Fruit fly (Drosophila melanogaster): Measurements from ENCODE around the gene CG42714.

The CG42714 gene

DNA sequence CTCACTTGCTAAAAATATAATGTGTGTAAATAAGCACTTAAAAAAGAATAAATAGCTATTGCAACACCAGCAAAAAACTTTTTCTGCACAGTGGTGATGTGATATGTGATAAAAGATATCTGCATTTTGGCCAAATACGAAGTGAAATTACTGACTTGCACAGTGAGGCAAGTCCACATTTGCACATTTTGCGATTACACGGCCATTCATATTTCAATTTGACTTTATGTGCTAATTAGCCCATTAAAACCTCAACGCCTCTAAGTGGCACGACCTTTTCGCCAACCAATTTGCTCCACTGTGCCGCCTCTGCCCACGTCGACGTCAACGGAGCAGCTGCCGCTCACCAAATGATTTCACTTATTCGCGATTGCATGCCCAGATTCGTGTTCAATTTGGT, 13.7 kb downstream of the CG42714 start, which contains the start of gene CG33946 (continued):
- TF ChIP-seq ase (GFP tag; IDR thresholded peaks at IDR 0.05) (no peak), CG7271 (tag; optimal IDR thresholded peaks at IDR 0.05) (no peak), CG9215 (GFP tag; IDR thresholded peaks at IDR 0.05) (peak; percentile 34; the same call in 1 of the 2 replicates), kay (GFP tag; optimal IDR thresholded peaks at IDR 0.05) (no peak), HLHmδ (GFP tag; optimal IDR thresholded peaks at IDR 0.05) (no peak), ftz-f1 (GFP tag; optimal IDR thresholded peaks at IDR 0.05) (no peak), Ssrp (tag; optimal IDR thresholded peaks at IDR 0.05) (no peak), pzg (GFP tag; optimal IDR thresholded peaks at IDR 0.05) (no peak), ssp (GFP tag; IDR thresholded peaks at IDR 0.05) (no peak), Lhr (GFP tag; optimal IDR thresholded peaks at IDR 0.05) (no peak), Dek (tag; optimal IDR thresholded peaks at IDR 0.05) (no peak), Mes4 (GFP tag; optimal IDR thresholded peaks at IDR 0.05) (no peak), CG12391 (tag; optimal IDR thresholded peaks at IDR 0.05) (no peak), CG18262 (tag; optimal IDR thresholded peaks at IDR 0.05) (peak; percentile 10), CG2889 (GFP tag; IDR thresholded peaks at IDR 0.05) (no peak), Awh (GFP tag; IDR thresholded peaks at IDR 0.05) (0 out of 2 replicates have a peak, but pooled peaks have one; percentile 8), CG10979 (tag; optimal IDR thresholded peaks at IDR 0.05) (peak; percentile 20), unc-4 (GFP tag; IDR thresholded peaks at IDR 0.05; ENCODE audit: partially characterized antibody) (no peak), CG1529 (GFP tag; optimal IDR thresholded peaks at IDR 0.05) (no peak), Bteb2 (GFP tag; optimal IDR thresholded peaks at IDR 0.05) (no peak), CG2120 (GFP tag; optimal IDR thresholded peaks at IDR 0.05) (no peak), ATbp (GFP tag; optimal IDR thresholded peaks at IDR 0.05) (no peak), B-H1 (GFP tag; IDR thresholded peaks at IDR 0.05) (no peak), h (optimal IDR thresholded peaks at IDR 0.05) (no peak), sqz (GFP tag; optimal IDR thresholded peaks at IDR 0.05) (no peak), p53 (GFP tag; optimal IDR thresholded peaks at IDR 0.05) (no peak), CG8359 (GFP tag; optimal IDR thresholded peaks at IDR 0.05; ENCODE audit: borderline replicate concordance) (no peak), lbe (GFP tag; optimal IDR thresholded peaks at IDR 0.05) (no peak), stwl (tag; optimal IDR thresholded peaks at IDR 0.05) (no peak), CG18619 (GFP tag; optimal IDR thresholded peaks at IDR 0.05) (no peak), fd102C (GFP tag; optimal IDR thresholded peaks at IDR 0.05) (no peak), bsh (GFP tag; optimal IDR thresholded peaks at IDR 0.05) (peak in 1 of 2 experiments; percentile 47), CG12769 (tag; optimal IDR thresholded peaks at IDR 0.05) (no peak), slbo (GFP tag; IDR thresholded peaks at IDR 0.05) (peak; percentile 51), CG34422 (GFP tag; IDR thresholded peaks at IDR 0.05) (peak; percentile 35; the same call in 1 of the 3 replicates), CG15601 (tag; optimal IDR thresholded peaks at IDR 0.05) (no peak), CG6272 (GFP tag; IDR thresholded peaks at IDR 0.05) (no peak), CG30020 (tag; optimal IDR thresholded peaks at IDR 0.05) (no peak), run (tag; optimal IDR thresholded peaks at IDR 0.05) (no peak), CG17328 (GFP tag; IDR thresholded peaks at IDR 0.05) (peak; percentile 37; the same call in 1 of the 2 replicates), Neu2 (GFP tag; optimal IDR thresholded peaks at IDR 0.05; ENCODE audit: borderline replicate concordance) (no peak), CG1602 (GFP tag; optimal IDR thresholded peaks at IDR 0.05) (peak; percentile 25), CG2202 (tag; optimal IDR thresholded peaks at IDR 0.05) (no peak), CG7556 (GFP tag; optimal IDR thresholded peaks at IDR 0.05) (no peak), al (GFP tag; IDR thresholded peaks at IDR 0.05) (no peak), Fer1 (GFP tag; optimal IDR thresholded peaks at IDR 0.05) (no peak), CG2712 (tag; optimal IDR thresholded peaks at IDR 0.05) (peak; percentile 23), pros (GFP tag; optimal IDR thresholded peaks at IDR 0.05) (no peak), CG7745 (tag; optimal IDR thresholded peaks at IDR 0.05) (no peak), CG6175 (GFP tag; IDR thresholded peaks at IDR 0.05) (no peak), Dip3 (GFP tag; optimal IDR thresholded peaks at IDR 0.05) (no peak)
